Worm (Caenorhabditis elegans): ENCODE results near the gene mboa-4.

ce11 chrIV:11160707-11161106 lies 921 bp upstream of the mboa-4 start, which contains the start of gene C08F8.15:
- TF ChIP-seq syd-9 (tag; optimal IDR thresholded peaks at IDR 0.05), result no peak
- no peak for TF ChIP-seq K02D7.2 (tag; optimal IDR thresholded peaks at IDR 0.05)
- no peak for TF ChIP-seq fkh-10 (GFP tag; optimal IDR thresholded peaks at IDR 0.05)
- no peak for TF ChIP-seq nfya-1 (tag; optimal IDR thresholded peaks at IDR 0.05)
- TF ChIP-seq madf-2 (tag; optimal IDR thresholded peaks at IDR 0.05), result no peak
- TF ChIP-seq unc-55 (GFP tag; optimal IDR thresholded peaks at IDR 0.05), result no peak
- no peak for TF ChIP-seq lim-6 (tag; optimal IDR thresholded peaks at IDR 0.05)
- TF ChIP-seq hlh-13 (GFP tag; optimal IDR thresholded peaks at IDR 0.05), result no peak
- TF ChIP-seq ama-1 (optimal IDR thresholded peaks at IDR 0.05), result no peak
- TF ChIP-seq Y22D7AL.16 (tag; optimal IDR thresholded peaks at IDR 0.05), result no peak
- TF ChIP-seq ceh-2 (tag; optimal IDR thresholded peaks at IDR 0.05), result no peak
